Worm (Caenorhabditis elegans): ENCODE data around the gene Y41C4A.6.

- TF ChIP-seq pha-4 (tag; optimal IDR thresholded peaks at IDR 0.05) (no peak), gmeb-2 (tag; optimal IDR thresholded peaks at IDR 0.05) (no peak), elt-2 (tag; optimal IDR thresholded peaks at IDR 0.05) (no peak), ahr-1 (tag; optimal IDR thresholded peaks at IDR 0.05) (no peak), ref-2 (tag; optimal IDR thresholded peaks at IDR 0.05) (no peak), ceh-2 (tag; optimal IDR thresholded peaks at IDR 0.05) (no peak), ets-4 (tag; optimal IDR thresholded peaks at IDR 0.05) (no peak), tbx-2 (tag; optimal IDR thresholded peaks at IDR 0.05) (no peak)
Measured at ce11 chrIII:11651430-11651829, 44.9 kb upstream of the Y41C4A.6 start.

All from whole organism, late embryonic.